Worm (Caenorhabditis elegans): ENCODE results near the gene ZK353.9.

ce11 chrIII:8449160-8449807, 40.0 kb downstream of the ZK353.9 start, which contains the start of gene mrpl-32:
- TF ChIP-seq med-1 (GFP tag; optimal IDR thresholded peaks at IDR 0.05; ENCODE audit: insufficient read depth) (no peak), ref-1 (GFP tag; conservative IDR thresholded peaks at IDR 0.05) (no peak), ztf-23 (GFP tag; IDR thresholded peaks at IDR 0.05) (no peak), T22C8.4 (GFP tag; IDR thresholded peaks at IDR 0.05) (no peak)

Data from whole organism, midembryonic.